Worm (Caenorhabditis elegans) whole organism, midembryonic: ENCODE data around the gene acl-1.

Experiments used
- T22C8.4 ChIP-seq: fragments of 200-800 bp; sonication (Bioruptor generic); IDR thresholded peaks from 2 replicates; pipeline ENCODE4 v1.3.6; 2022; ENCODE audit warnings: missing genetic modification characterization, missing compliant biosample characterization
- flt-1 ChIP-seq: fragments of 200-800 bp; sonication (Bioruptor generic); IDR thresholded peaks from 2 replicates; pipeline ENCODE4 v1.3.6; 2022; ENCODE audit warnings: missing genetic modification characterization, missing compliant biosample characterization
- klf-2 ChIP-seq: fragments of 200-800 bp; sonication (Bioruptor generic); conservative IDR thresholded peaks from 2 replicates; pipeline ENCODE4 v1.3.6; 2022; ENCODE audit warnings: missing genetic modification reagents, missing genetic modification characterization, missing compliant biosample characterization
- med-1 ChIP-seq: sonication (generic microtip); optimal IDR thresholded peaks from 2 replicates; lab custom pipeline; 2017; ENCODE audit warnings: missing genetic modification characterization, mild to moderate bottlenecking, missing compliant biosample characterization, antibody characterized with exemption, missing genetic modification reagents; ENCODE audit not compliant: insufficient read depth
- ref-1 ChIP-seq: fragments of 200-800 bp; sonication (Bioruptor generic); conservative IDR thresholded peaks from 2 replicates; pipeline ENCODE4 v1.3.6; 2022; ENCODE audit warnings: missing genetic modification reagents, missing genetic modification characterization, missing compliant biosample characterization
- tab-1 ChIP-seq: fragments of 200-800 bp; sonication (Bioruptor generic); IDR thresholded peaks from 2 replicates; pipeline ENCODE4 v1.3.6; 2022; ENCODE audit warnings: missing genetic modification characterization, missing compliant biosample characterization
- ztf-29 ChIP-seq: fragments of 200-800 bp; sonication (Bioruptor generic); IDR thresholded peaks from 2 replicates; pipeline ENCODE4 v1.3.6; 2022; ENCODE audit warnings: missing genetic modification reagents, missing genetic modification characterization, missing compliant biosample characterization

DNA sequence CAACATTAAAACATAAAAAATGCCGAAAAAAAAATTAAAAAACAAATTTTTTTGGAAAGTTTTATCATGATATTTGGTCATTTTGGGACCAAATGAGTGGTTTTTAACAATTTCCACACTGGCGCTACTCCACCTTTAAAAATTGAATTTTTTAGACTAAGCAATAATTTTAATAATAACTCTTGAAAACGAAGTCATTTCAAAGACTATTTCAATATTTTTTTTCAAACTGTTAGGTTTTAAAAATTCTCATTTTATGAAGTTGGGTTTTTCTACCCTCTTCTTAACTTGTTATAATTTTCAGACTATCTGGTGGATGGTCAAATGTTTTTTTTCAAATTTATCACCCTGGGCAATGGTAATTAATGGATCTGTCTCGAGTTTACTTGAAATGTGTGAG lies 27.5 kb upstream of the acl-1 start, which contains the start of gene Y7A5A.8:
- no peak for TF ChIP-seq tab-1 (GFP tag; lab: Robert Waterston, UW)
- TF ChIP-seq med-1: no peak
- no peak for TF ChIP-seq klf-2 (GFP tag; lab: Robert Waterston, UW)
- TF ChIP-seq flt-1 (GFP tag; lab: Robert Waterston, UW): no peak
- TF ChIP-seq ref-1 (GFP tag; lab: Robert Waterston, UW): no peak
- TF ChIP-seq T22C8.4 (GFP tag; lab: Robert Waterston, UW): no peak
- no peak for TF ChIP-seq ztf-29 (GFP tag; lab: Robert Waterston, UW)
